Fruit fly (Drosophila melanogaster) whole organism, embryonic: ENCODE data around the gene CG2187.

Source experiments
- B-H2 ChIP-seq: fragments of 200-800 bp; sonication (Bioruptor generic); optimal IDR thresholded peaks from 2 replicates; lab custom pipeline; 2018; ENCODE audit warnings: missing biosample characterization, mild to moderate bottlenecking, missing genetic modification characterization
- C15 ChIP-seq: fragments of 200-800 bp; sonication (Bioruptor generic); IDR thresholded peaks from 3 replicates; pipeline ENCODE4 v1.3.6; 2022; ENCODE audit warnings: missing biosample characterization, missing genetic modification characterization
- CG11723 ChIP-seq: fragments of 200-800 bp; sonication (Bioruptor generic); optimal IDR thresholded peaks from 2 replicates; lab custom pipeline; 2017; ENCODE audit warnings: missing biosample characterization, mild to moderate bottlenecking, missing genetic modification characterization
- CG12104 ChIP-seq: fragments of 200-800 bp; sonication (Bioruptor generic); optimal IDR thresholded peaks from 3 replicates; lab custom pipeline; 2016; ENCODE audit warnings: missing biosample characterization, missing genetic modification characterization
- CG12769 ChIP-seq: fragments of 200-800 bp; sonication (Bioruptor generic); optimal IDR thresholded peaks from 2 replicates; lab custom pipeline; 2019; ENCODE audit warnings: missing biosample characterization, mild to moderate bottlenecking, missing genetic modification characterization, moderate library complexity
- CG13287 ChIP-seq: fragments of 200-800 bp; sonication (Bioruptor generic); IDR thresholded peaks from 2 replicates; pipeline ENCODE4 v1.3.6; 2022; ENCODE audit warnings: missing biosample characterization, missing genetic modification characterization; ENCODE audit not compliant: partially characterized antibody
- CG14710 ChIP-seq: fragments of 200-800 bp; sonication (Bioruptor generic); optimal IDR thresholded peaks from 3 replicates; lab custom pipeline; 2019; ENCODE audit warnings: missing biosample characterization, mild to moderate bottlenecking, missing genetic modification characterization, moderate library complexity
- CG14860 ChIP-seq: fragments of 200-800 bp; sonication (Bioruptor generic); IDR thresholded peaks from 3 replicates; pipeline ENCODE4 v1.3.6; 2022; ENCODE audit warnings: missing biosample characterization, missing genetic modification characterization; ENCODE audit not compliant: partially characterized antibody
- CG15601 ChIP-seq: fragments of 200-800 bp; sonication (Bioruptor generic); optimal IDR thresholded peaks from 3 replicates; lab custom pipeline; 2019; ENCODE audit warnings: missing biosample characterization, mild to moderate bottlenecking, missing genetic modification characterization, moderate library complexity
- CG1603 ChIP-seq: fragments of 200-800 bp; sonication (Bioruptor generic); optimal IDR thresholded peaks from 2 replicates; lab custom pipeline; 2019; ENCODE audit warnings: missing biosample characterization, mild to moderate bottlenecking, missing genetic modification characterization, moderate library complexity
- CG16815 ChIP-seq: fragments of 200-800 bp; sonication (Bioruptor generic); optimal IDR thresholded peaks from 3 replicates; lab custom pipeline; 2017; ENCODE audit warnings: missing biosample characterization, mild to moderate bottlenecking, missing genetic modification characterization
- CG17186 ChIP-seq: fragments of 200-800 bp; sonication (Bioruptor generic); optimal IDR thresholded peaks from 3 replicates; lab custom pipeline; 2017; ENCODE audit warnings: missing biosample characterization, missing genetic modification reagents, missing genetic modification characterization
- CG1832 ChIP-seq: fragments of 200-800 bp; sonication (Bioruptor generic); optimal IDR thresholded peaks from 2 replicates; lab custom pipeline; 2017; ENCODE audit warnings: missing biosample characterization, mild to moderate bottlenecking, missing genetic modification characterization, inconsistent platforms
- CG2116 ChIP-seq: fragments of 200-800 bp; sonication (Bioruptor generic); optimal IDR thresholded peaks from 3 replicates; lab custom pipeline; 2018; ENCODE audit warnings: missing biosample characterization, mild to moderate bottlenecking, missing genetic modification characterization
- CG2678 ChIP-seq: fragments of 200-800 bp; sonication (Bioruptor generic); optimal IDR thresholded peaks from 3 replicates; lab custom pipeline; 2019; ENCODE audit warnings: missing biosample characterization, mild to moderate bottlenecking, missing genetic modification characterization, moderate library complexity
- CG33213 ChIP-seq: fragments of 200-800 bp; sonication (Bioruptor generic); optimal IDR thresholded peaks from 3 replicates; lab custom pipeline; 2016; ENCODE audit warnings: missing biosample characterization, missing genetic modification characterization
- CG3838 ChIP-seq: fragments of 200-800 bp; sonication (Bioruptor generic); optimal IDR thresholded peaks from 3 replicates; lab custom pipeline; 2016; ENCODE audit warnings: missing biosample characterization, missing genetic modification characterization
- CG4707 ChIP-seq: fragments of 200-800 bp; sonication (Bioruptor generic); optimal IDR thresholded peaks from 2 replicates; lab custom pipeline; 2018; ENCODE audit warnings: missing biosample characterization, mild to moderate bottlenecking, missing genetic modification characterization, moderate library complexity
- CG7786 ChIP-seq: fragments of 200-800 bp; sonication (Bioruptor generic); optimal IDR thresholded peaks from 2 replicates; lab custom pipeline; 2016; ENCODE audit warnings: missing biosample characterization, missing genetic modification characterization
- CG7928 ChIP-seq: fragments of 200-800 bp; sonication (Bioruptor generic); optimal IDR thresholded peaks from 2 replicates; lab custom pipeline; 2017; ENCODE audit warnings: missing biosample characterization, mild to moderate bottlenecking, missing genetic modification characterization
- CG8944 ChIP-seq: fragments of 200-800 bp; sonication (Bioruptor generic); optimal IDR thresholded peaks from 3 replicates; lab custom pipeline; 2016; ENCODE audit warnings: missing biosample characterization, missing genetic modification characterization
- Eip74EF ChIP-seq, 2 experiments: fragments of 200-800 bp in 1 of 2; fragments of >200 bp in 1 of 2; sonication (Bioruptor generic) in 1 of 2; optimal IDR thresholded peaks; 2 replicates each; lab custom pipeline; 2017 to 2019; ENCODE audit warnings: missing biosample characterization in 2 of 2, missing genetic modification characterization in 2 of 2, mild to moderate bottlenecking in 1 of 2, moderate library complexity in 1 of 2
- Fer1 ChIP-seq: fragments of 200-800 bp; sonication (Bioruptor generic); optimal IDR thresholded peaks from 2 replicates; lab custom pipeline; 2017; ENCODE audit warnings: missing biosample characterization, mild to moderate bottlenecking, missing genetic modification characterization
- Hey ChIP-seq: fragments of 200-800 bp; sonication (Bioruptor generic); optimal IDR thresholded peaks from 3 replicates; lab custom pipeline; 2018; ENCODE audit warnings: missing biosample characterization, mild to moderate bottlenecking, missing genetic modification characterization
- Hmx ChIP-seq: fragments of 200-800 bp; sonication (Bioruptor generic); optimal IDR thresholded peaks from 2 replicates; lab custom pipeline; 2016; ENCODE audit warnings: missing biosample characterization, missing genetic modification characterization
- Lim3 ChIP-seq: fragments of 200-800 bp; sonication (Bioruptor generic); IDR thresholded peaks from 2 replicates; pipeline ENCODE4 v1.3.6; 2022; ENCODE audit warnings: missing biosample characterization, missing genetic modification characterization
- Meics ChIP-seq: fragments of 200-800 bp; sonication (Bioruptor generic); optimal IDR thresholded peaks from 2 replicates; lab custom pipeline; 2017; ENCODE audit warnings: missing biosample characterization, mild to moderate bottlenecking, missing genetic modification characterization
- Nf-YC ChIP-seq: fragments of 200-800 bp; optimal IDR thresholded peaks from 3 replicates; lab custom pipeline; 2019; ENCODE audit warnings: missing biosample characterization, mild to moderate bottlenecking, missing genetic modification characterization, moderate library complexity
- Sox102F ChIP-seq: fragments of 200-800 bp; sonication (Bioruptor generic); optimal IDR thresholded peaks from 2 replicates; lab custom pipeline; 2018; ENCODE audit warnings: missing biosample characterization, mild to moderate bottlenecking, missing genetic modification characterization, moderate library complexity
- Sry-β ChIP-seq: fragments of 200-800 bp; sonication (Bioruptor generic); optimal IDR thresholded peaks from 2 replicates; lab custom pipeline; 2018; ENCODE audit warnings: missing biosample characterization, mild to moderate bottlenecking, missing genetic modification characterization, moderate library complexity
- TFAM ChIP-seq: fragments of 200-800 bp; sonication (Bioruptor generic); optimal IDR thresholded peaks from 2 replicates; lab custom pipeline; 2017; ENCODE audit warnings: missing biosample characterization, missing genetic modification characterization, inconsistent platforms
- Tbp ChIP-seq: fragments of >200 bp; optimal IDR thresholded peaks from 2 replicates; lab custom pipeline; 2018; ENCODE audit warnings: missing biosample characterization, missing genetic modification characterization
- Vsx1 ChIP-seq: fragments of 200-800 bp; sonication (Bioruptor generic); optimal IDR thresholded peaks from 2 replicates; lab custom pipeline; 2017; ENCODE audit warnings: missing biosample characterization, mild to moderate bottlenecking, missing genetic modification characterization, missing genetic modification reagents
- ac ChIP-seq: fragments of 200-800 bp; sonication (Bioruptor generic); optimal IDR thresholded peaks from 3 replicates; lab custom pipeline; 2017; ENCODE audit warnings: missing biosample characterization, mild to moderate bottlenecking, missing genetic modification characterization
- bab2 ChIP-seq: fragments of 200-800 bp; sonication (Bioruptor generic); optimal IDR thresholded peaks from 2 replicates; lab custom pipeline; 2016; ENCODE audit warnings: missing biosample characterization, missing genetic modification characterization
- bcd ChIP-seq: fragments of 200-800 bp; sonication (Bioruptor generic); optimal IDR thresholded peaks from 2 replicates; lab custom pipeline; 2017; ENCODE audit warnings: missing biosample characterization, mild to moderate bottlenecking, missing genetic modification characterization
- ci ChIP-seq: fragments of 200-800 bp; sonication (Bioruptor generic); IDR thresholded peaks from 3 replicates; pipeline ENCODE4 v1.3.6; 2022; ENCODE audit warnings: missing biosample characterization, missing genetic modification characterization
- ewg ChIP-seq: fragments of 200-800 bp; sonication (Bioruptor generic); optimal IDR thresholded peaks from 3 replicates; lab custom pipeline; 2017; ENCODE audit warnings: mild to moderate bottlenecking, missing biosample characterization, missing genetic modification reagents, missing genetic modification characterization
- gce ChIP-seq: fragments of 200-800 bp; sonication (Bioruptor generic); IDR thresholded peaks from 3 replicates; pipeline ENCODE4 v1.3.6; 2022; ENCODE audit warnings: missing biosample characterization, missing genetic modification characterization
- gem ChIP-seq: fragments of 200-800 bp; sonication (Bioruptor generic); optimal IDR thresholded peaks from 2 replicates; lab custom pipeline; 2019; ENCODE audit warnings: missing biosample characterization, mild to moderate bottlenecking, missing genetic modification characterization, moderate library complexity
- gsb-n ChIP-seq: fragments of 200-800 bp; sonication (Bioruptor generic); optimal IDR thresholded peaks from 3 replicates; lab custom pipeline; 2018; ENCODE audit warnings: missing biosample characterization, mild to moderate bottlenecking, missing genetic modification characterization
- maf-S ChIP-seq: fragments of 200-800 bp; sonication (Bioruptor generic); optimal IDR thresholded peaks from 2 replicates; lab custom pipeline; 2016; ENCODE audit warnings: missing biosample characterization, missing genetic modification characterization
- mam ChIP-seq: fragments of 200-800 bp; sonication (Bioruptor generic); optimal IDR thresholded peaks from 3 replicates; lab custom pipeline; 2016; ENCODE audit warnings: missing biosample characterization, missing genetic modification characterization
- org-1 ChIP-seq: fragments of 200-800 bp; sonication (Bioruptor generic); optimal IDR thresholded peaks from 2 replicates; lab custom pipeline; 2017; ENCODE audit warnings: missing biosample characterization, missing genetic modification characterization
- prd ChIP-seq, 3 experiments: fragments of >200 bp in 2 of 3; fragments of 200-800 bp in 1 of 3; sonication (Bioruptor generic) in 1 of 3; optimal IDR thresholded peaks in 2 of 3; IDR thresholded peaks in 1 of 3; 2 replicates in 2 of 3; 3 replicates in 1 of 3; pipeline versions ENCODE4 v1.3.6 to Lab custom; 2017 to 2022; ENCODE audit warnings: missing biosample characterization in 1 of 3, missing genetic modification characterization in 1 of 3
- sens ChIP-seq: fragments of 200-800 bp; sonication (Bioruptor generic); peaks from one replicate; lab custom pipeline; 2016; ENCODE audit warnings: missing biosample characterization, missing genetic modification characterization
- slou ChIP-seq: fragments of 200-800 bp; sonication (Bioruptor generic); optimal IDR thresholded peaks from 3 replicates; lab custom pipeline; 2016; ENCODE audit warnings: missing biosample characterization, missing genetic modification characterization
- sob ChIP-seq: fragments of 200-800 bp; sonication (Bioruptor generic); IDR thresholded peaks from 2 replicates; pipeline ENCODE4 v1.3.6; 2022; ENCODE audit warnings: missing biosample characterization, missing genetic modification characterization
- ttk ChIP-seq: fragments of 200-800 bp; sonication (Bioruptor generic); IDR thresholded peaks from 2 replicates; pipeline ENCODE4 v2.1.2; 2022; ENCODE audit warnings: missing biosample characterization, missing genetic modification characterization
- zen ChIP-seq: fragments of 200-800 bp; sonication (Bioruptor generic); optimal IDR thresholded peaks from 3 replicates; lab custom pipeline; 2018; ENCODE audit warnings: missing biosample characterization, mild to moderate bottlenecking, missing genetic modification characterization, moderate library complexity
- zf30C ChIP-seq: fragments of 200-800 bp; sonication (Bioruptor generic); optimal IDR thresholded peaks from 3 replicates; lab custom pipeline; 2018; ENCODE audit warnings: missing biosample characterization, mild to moderate bottlenecking, missing genetic modification characterization

Gene CG2187

dm6 chr3R:31706895-31707238 lies 51.6 kb downstream of the CG2187 start:
- peak; percentile 21 for TF ChIP-seq CG16815 (GFP tag; lab: Kevin White, UChicago)
- no peak for TF ChIP-seq ewg (GFP tag; lab: Kevin White, UChicago)
- TF ChIP-seq gce = no peak
- no peak for TF ChIP-seq Fer1 (GFP tag; lab: Kevin White, UChicago)
- peak; percentile 87 for TF ChIP-seq sens (GFP tag; lab: Kevin White, UChicago)
- TF ChIP-seq CG12104 (GFP tag; lab: Kevin White, UChicago) = no peak
- TF ChIP-seq Eip74EF (GFP tag; optimal IDR thresholded peaks at IDR 0.05; lab: Kevin White, UChicago) = no peak
- no peak for TF ChIP-seq CG13287 (GFP tag; lab: Robert Waterston, UW)
- peak; percentile 56 for TF ChIP-seq gem (tag; lab: Kevin White, UChicago)
- TF ChIP-seq slou = no peak
- no peak for TF ChIP-seq Tbp
- no peak for TF ChIP-seq TFAM (GFP tag; lab: Kevin White, UChicago)
- TF ChIP-seq Meics (GFP tag; lab: Kevin White, UChicago) = no peak
- no peak for TF ChIP-seq C15
- TF ChIP-seq CG4707 = no peak
- no peak for TF ChIP-seq ttk
- no peak for TF ChIP-seq CG2678 (tag; lab: Kevin White, UChicago)
- TF ChIP-seq zf30C (GFP tag; lab: Kevin White, UChicago) = peak; percentile 71
- no peak for TF ChIP-seq Vsx1 (GFP tag; lab: Kevin White, UChicago)
- no peak for TF ChIP-seq org-1 (GFP tag; lab: Kevin White, UChicago)
- TF ChIP-seq prd (optimal IDR thresholded peaks at IDR 0.05; lab: Kevin White, UChicago) = no peak
- peak; percentile 73; the same call in 2 of the 3 replicates for TF ChIP-seq prd (GFP tag; IDR thresholded peaks at IDR 0.05; lab: Robert Waterston, UW)
- TF ChIP-seq bcd (GFP tag; lab: Kevin White, UChicago) = no peak
- TF ChIP-seq CG12769 (tag; lab: Kevin White, UChicago) = no peak
- no peak for TF ChIP-seq CG2116 (GFP tag; lab: Kevin White, UChicago)
- TF ChIP-seq CG1603 (tag; lab: Kevin White, UChicago) = peak; percentile 41
- TF ChIP-seq ci (GFP tag; lab: Robert Waterston, UW) = no peak
- no peak for TF ChIP-seq CG11723
- no peak for TF ChIP-seq B-H2 (GFP tag; lab: Kevin White, UChicago)
- TF ChIP-seq CG14710 = peak; percentile 17
- TF ChIP-seq Lim3 (GFP tag; lab: Robert Waterston, UW) = no peak
- TF ChIP-seq CG8944 (GFP tag; lab: Kevin White, UChicago) = no peak
- TF ChIP-seq Sox102F (GFP tag; lab: Kevin White, UChicago) = no peak
- no peak for TF ChIP-seq CG3838
- no peak for TF ChIP-seq Hey
- peak; percentile 38 for TF ChIP-seq ac (GFP tag; lab: Kevin White, UChicago)
- TF ChIP-seq CG33213 (GFP tag; lab: Kevin White, UChicago) = no peak
- TF ChIP-seq CG1832 (GFP tag; lab: Kevin White, UChicago) = no peak
- no peak for TF ChIP-seq Hmx (GFP tag; lab: Kevin White, UChicago)
- no peak for TF ChIP-seq Sry-β (GFP tag; lab: Kevin White, UChicago)
- no peak for TF ChIP-seq CG17186
- no peak for TF ChIP-seq CG15601 (tag; lab: Kevin White, UChicago)
- TF ChIP-seq bab2 (GFP tag; lab: Kevin White, UChicago) = no peak
- TF ChIP-seq CG14860 (GFP tag; lab: Robert Waterston, UW) = no peak
- TF ChIP-seq CG7786 (GFP tag; lab: Kevin White, UChicago) = no peak
- TF ChIP-seq maf-S (GFP tag; lab: Kevin White, UChicago) = no peak
- TF ChIP-seq gsb-n (tag; lab: Kevin White, UChicago) = no peak
- no peak for TF ChIP-seq Nf-YC
- no peak for TF ChIP-seq sob (GFP tag; lab: Robert Waterston, UW)
- no peak for TF ChIP-seq CG7928
- no peak for TF ChIP-seq mam (GFP tag; lab: Kevin White, UChicago)
- TF ChIP-seq zen (tag; lab: Kevin White, UChicago) = peak; percentile 48
